Fruit fly (Drosophila melanogaster) whole organism, embryonic: ENCODE results near the gene Pif1B.

Source experiments
- Atf-2 ChIP-seq: fragments of 200-800 bp; sonication (Bioruptor generic); optimal IDR thresholded peaks from 2 replicates; lab custom pipeline; 2016; ENCODE audit warnings: missing biosample characterization, missing genetic modification characterization
- B-H1 ChIP-seq: fragments of 200-800 bp; sonication (Bioruptor generic); IDR thresholded peaks from 3 replicates; pipeline ENCODE4 v1.3.6; 2022; ENCODE audit warnings: missing biosample characterization, missing genetic modification characterization
- CG10147 ChIP-seq: fragments of 200-800 bp; sonication (Bioruptor generic); optimal IDR thresholded peaks from 2 replicates; lab custom pipeline; 2019; ENCODE audit warnings: missing biosample characterization, mild to moderate bottlenecking, missing genetic modification characterization, moderate library complexity
- CG10366 ChIP-seq: fragments of 200-800 bp; sonication (Bioruptor generic); IDR thresholded peaks from 2 replicates; pipeline ENCODE4 v1.3.6; 2022; ENCODE audit warnings: missing biosample characterization, missing genetic modification characterization
- CG10565 ChIP-seq: fragments of 200-800 bp; sonication (Bioruptor generic); optimal IDR thresholded peaks from 3 replicates; lab custom pipeline; 2016; ENCODE audit warnings: missing biosample characterization, mild to moderate bottlenecking, missing genetic modification characterization
- CG10979 ChIP-seq: fragments of 200-800 bp; sonication (Bioruptor generic); optimal IDR thresholded peaks from 2 replicates; lab custom pipeline; 2018; ENCODE audit warnings: missing biosample characterization, mild to moderate bottlenecking, missing genetic modification characterization, moderate library complexity
- CG12659 ChIP-seq: fragments of 200-800 bp; sonication (Bioruptor generic); optimal IDR thresholded peaks from 3 replicates; lab custom pipeline; 2017; ENCODE audit warnings: mild to moderate bottlenecking, missing biosample characterization, missing genetic modification reagents, missing genetic modification characterization
- CG13123 ChIP-seq: fragments of 200-800 bp; sonication (Bioruptor generic); optimal IDR thresholded peaks from 2 replicates; lab custom pipeline; 2016; ENCODE audit warnings: missing biosample characterization, missing genetic modification characterization
- CG16815 ChIP-seq: fragments of 200-800 bp; sonication (Bioruptor generic); optimal IDR thresholded peaks from 3 replicates; lab custom pipeline; 2017; ENCODE audit warnings: missing biosample characterization, mild to moderate bottlenecking, missing genetic modification characterization
- CG1792 ChIP-seq: fragments of 200-800 bp; sonication (Bioruptor generic); optimal IDR thresholded peaks from 2 replicates; lab custom pipeline; 2016; ENCODE audit warnings: missing biosample characterization, missing genetic modification characterization
- CG18262 ChIP-seq: fragments of 200-800 bp; optimal IDR thresholded peaks from 3 replicates; lab custom pipeline; 2019; ENCODE audit warnings: missing biosample characterization, mild to moderate bottlenecking, missing genetic modification characterization, moderate library complexity
- CG32767 ChIP-seq: fragments of 200-800 bp; sonication (Bioruptor generic); IDR thresholded peaks from 2 replicates; pipeline ENCODE4 v1.3.6; 2022; ENCODE audit warnings: missing biosample characterization, missing genetic modification characterization
- CG4282 ChIP-seq: fragments of 200-800 bp; sonication (Bioruptor generic); optimal IDR thresholded peaks from 2 replicates; lab custom pipeline; 2016; ENCODE audit warnings: missing biosample characterization, missing genetic modification characterization
- CG4404 ChIP-seq: fragments of 200-800 bp; sonication (Bioruptor generic); IDR thresholded peaks from 2 replicates; pipeline ENCODE4 v1.3.6; 2022; ENCODE audit warnings: missing biosample characterization, missing genetic modification characterization
- CG8388 ChIP-seq: fragments of 200-800 bp; sonication (Bioruptor generic); optimal IDR thresholded peaks from 2 replicates; lab custom pipeline; 2019; ENCODE audit warnings: missing biosample characterization, mild to moderate bottlenecking, missing genetic modification characterization, moderate library complexity
- CG9437 ChIP-seq: fragments of 200-800 bp; sonication (Bioruptor generic); optimal IDR thresholded peaks from 2 replicates; lab custom pipeline; 2018; ENCODE audit warnings: missing biosample characterization, mild to moderate bottlenecking, missing genetic modification characterization
- CkIIα-i1 ChIP-seq: fragments of 200-800 bp; sonication (Bioruptor generic); IDR thresholded peaks from 2 replicates; pipeline ENCODE4 v1.3.6; 2022; ENCODE audit warnings: missing biosample characterization, missing genetic modification characterization
- D19B ChIP-seq: fragments of 200-800 bp; sonication (Bioruptor generic); optimal IDR thresholded peaks from 2 replicates; lab custom pipeline; 2017; ENCODE audit warnings: missing biosample characterization, mild to moderate bottlenecking, missing genetic modification characterization
- Dek ChIP-seq: fragments of 200-800 bp; sonication (Bioruptor generic); optimal IDR thresholded peaks from 3 replicates; lab custom pipeline; 2019; ENCODE audit warnings: missing biosample characterization, mild to moderate bottlenecking, missing genetic modification characterization, moderate library complexity
- Doc2 ChIP-seq: fragments of 200-800 bp; sonication (Bioruptor generic); IDR thresholded peaks from 2 replicates; pipeline ENCODE4 v1.3.6; 2022; ENCODE audit warnings: missing biosample characterization, missing genetic modification characterization
- Dref ChIP-seq: fragments of 200-800 bp; sonication (Bioruptor generic); IDR thresholded peaks from 2 replicates; pipeline ENCODE4 v1.3.6; 2022; ENCODE audit warnings: missing biosample characterization, missing genetic modification characterization
- ERR ChIP-seq: fragments of 200-800 bp; sonication (Bioruptor generic); optimal IDR thresholded peaks from 2 replicates; lab custom pipeline; 2016; ENCODE audit warnings: missing biosample characterization, missing genetic modification characterization
- Fer3 ChIP-seq: fragments of 200-800 bp; sonication (Bioruptor generic); optimal IDR thresholded peaks from 2 replicates; lab custom pipeline; 2018; ENCODE audit warnings: missing biosample characterization, mild to moderate bottlenecking, missing genetic modification characterization, moderate library complexity
- GATAe ChIP-seq: fragments of 200-800 bp; sonication (Bioruptor generic); conservative IDR thresholded peaks from 2 replicates; pipeline ENCODE4 v1.3.6; 2022; ENCODE audit warnings: missing biosample characterization, missing genetic modification characterization
- Lpt ChIP-seq: fragments of >200 bp; optimal IDR thresholded peaks from 2 replicates; lab custom pipeline; 2018; ENCODE audit warnings: missing biosample characterization, missing genetic modification characterization
- Oaz ChIP-seq: fragments of 200-800 bp; sonication (Bioruptor generic); IDR thresholded peaks from 2 replicates; pipeline ENCODE4 v1.3.6; 2022; ENCODE audit warnings: missing biosample characterization, missing genetic modification characterization
- Taf1 ChIP-seq: fragments of 200-800 bp; sonication (Bioruptor generic); IDR thresholded peaks from 2 replicates; pipeline ENCODE4 v1.3.6; 2022; ENCODE audit warnings: missing biosample characterization, missing genetic modification characterization
- aop ChIP-seq: fragments of 200-800 bp; sonication (Bioruptor generic); IDR thresholded peaks from 2 replicates; pipeline ENCODE4 v1.3.6; 2022; ENCODE audit warnings: missing biosample characterization, missing genetic modification characterization
- ara ChIP-seq: fragments of 200-800 bp; sonication (Bioruptor generic); IDR thresholded peaks from 2 replicates; pipeline ENCODE4 v1.3.6; 2022; ENCODE audit warnings: missing biosample characterization, missing genetic modification characterization
- ato ChIP-seq: fragments of 200-800 bp; sonication (Bioruptor generic); IDR thresholded peaks from 2 replicates; pipeline ENCODE4 v1.3.6; 2022; ENCODE audit warnings: missing biosample characterization, missing genetic modification characterization; ENCODE audit not compliant: partially characterized antibody
- caup ChIP-seq: fragments of 200-800 bp; sonication (Bioruptor generic); optimal IDR thresholded peaks from 3 replicates; lab custom pipeline; 2017; ENCODE audit warnings: missing biosample characterization, mild to moderate bottlenecking, missing genetic modification characterization, moderate library complexity; ENCODE audit not compliant: severe bottlenecking
- crol ChIP-seq: fragments of 200-800 bp; sonication (Bioruptor generic); IDR thresholded peaks from 2 replicates; pipeline ENCODE4 v1.3.6; 2022; ENCODE audit warnings: missing biosample characterization, missing genetic modification characterization
- disco-r ChIP-seq: fragments of 200-800 bp; sonication (Bioruptor generic); optimal IDR thresholded peaks from 2 replicates; lab custom pipeline; 2016; ENCODE audit warnings: missing biosample characterization, missing genetic modification characterization
- fd3F ChIP-seq: fragments of 200-800 bp; sonication (Bioruptor generic); optimal IDR thresholded peaks from 2 replicates; lab custom pipeline; 2018; ENCODE audit warnings: missing biosample characterization, mild to moderate bottlenecking, missing genetic modification characterization, moderate library complexity
- gem ChIP-seq: fragments of 200-800 bp; sonication (Bioruptor generic); optimal IDR thresholded peaks from 2 replicates; lab custom pipeline; 2019; ENCODE audit warnings: missing biosample characterization, mild to moderate bottlenecking, missing genetic modification characterization, moderate library complexity
- hkb ChIP-seq, 2 experiments: fragments of 200-800 bp in 1 of 2; fragments of >200 bp in 1 of 2; sonication (Bioruptor generic) in 1 of 2; IDR thresholded peaks in 1 of 2; optimal IDR thresholded peaks in 1 of 2; 2 replicates each; pipeline versions ENCODE4 v1.3.6 to Lab custom; 2017 to 2022; ENCODE audit warnings: missing biosample characterization in 1 of 2, missing genetic modification characterization in 1 of 2
- hth ChIP-seq: fragments of >200 bp; optimal IDR thresholded peaks from 2 replicates; lab custom pipeline; 2017; ENCODE audit warnings: inconsistent platforms
- jigr1 ChIP-seq: fragments of 200-800 bp; sonication (Bioruptor generic); IDR thresholded peaks from 3 replicates; pipeline ENCODE4 v1.3.6; 2022; ENCODE audit warnings: missing biosample characterization, missing genetic modification characterization
- ken ChIP-seq: fragments of 200-800 bp; sonication (Bioruptor generic); IDR thresholded peaks from 3 replicates; pipeline ENCODE4 v1.3.6; 2022; ENCODE audit warnings: missing biosample characterization, missing genetic modification characterization
- pum ChIP-seq: fragments of 200-800 bp; sonication (Bioruptor generic); optimal IDR thresholded peaks from 2 replicates; lab custom pipeline; 2016; ENCODE audit warnings: missing biosample characterization, missing genetic modification characterization
- salm ChIP-seq: fragments of 200-800 bp; sonication (Bioruptor generic); optimal IDR thresholded peaks from 2 replicates; lab custom pipeline; 2018; ENCODE audit warnings: missing biosample characterization, mild to moderate bottlenecking, missing genetic modification characterization
- schlank ChIP-seq: fragments of 200-800 bp; sonication (Bioruptor generic); optimal IDR thresholded peaks from 2 replicates; lab custom pipeline; 2018; ENCODE audit warnings: missing biosample characterization, mild to moderate bottlenecking, missing genetic modification characterization
- slbo ChIP-seq: fragments of 200-800 bp; sonication (Bioruptor generic); IDR thresholded peaks from 2 replicates; pipeline ENCODE4 v1.3.6; 2022; ENCODE audit warnings: missing biosample characterization, missing genetic modification characterization
- stwl ChIP-seq: fragments of 200-800 bp; sonication (Bioruptor generic); optimal IDR thresholded peaks from 3 replicates; lab custom pipeline; 2018; ENCODE audit warnings: missing biosample characterization, mild to moderate bottlenecking, missing genetic modification characterization, moderate library complexity
- sug ChIP-seq: fragments of 200-800 bp; optimal IDR thresholded peaks from 2 replicates; lab custom pipeline; 2019; ENCODE audit warnings: missing biosample characterization, mild to moderate bottlenecking, missing genetic modification characterization, moderate library complexity
- tap ChIP-seq: fragments of 200-800 bp; optimal IDR thresholded peaks from 3 replicates; lab custom pipeline; 2019; ENCODE audit warnings: missing biosample characterization, mild to moderate bottlenecking, missing genetic modification characterization, moderate library complexity
- vnd ChIP-seq: fragments of 200-800 bp; sonication (Bioruptor generic); IDR thresholded peaks from 3 replicates; pipeline ENCODE4 v1.3.6; 2022; ENCODE audit warnings: missing biosample characterization, missing genetic modification characterization; ENCODE audit not compliant: partially characterized antibody
- wek ChIP-seq: fragments of 200-800 bp; sonication (Bioruptor generic); optimal IDR thresholded peaks from 3 replicates; lab custom pipeline; 2018; ENCODE audit warnings: missing biosample characterization, mild to moderate bottlenecking, missing genetic modification characterization, moderate library complexity
- yki ChIP-seq: fragments of >200 bp; optimal IDR thresholded peaks from 3 replicates; lab custom pipeline; 2018
- zen ChIP-seq: fragments of 200-800 bp; sonication (Bioruptor generic); optimal IDR thresholded peaks from 3 replicates; lab custom pipeline; 2018; ENCODE audit warnings: missing biosample characterization, mild to moderate bottlenecking, missing genetic modification characterization, moderate library complexity
- zfh1 ChIP-seq: fragments of 200-800 bp; sonication (Bioruptor generic); IDR thresholded peaks from 3 replicates; pipeline ENCODE4 v1.3.6; 2022; ENCODE audit warnings: missing biosample characterization, missing genetic modification characterization

The Pif1B gene

dm6 chr3R:8846154-8846648 is 45.2 kb upstream of the Pif1B start (continued):
- TF ChIP-seq fd3F (no peak), schlank (peak; percentile 76), slbo (GFP tag; lab: Robert Waterston, UW) (peak; percentile 46), vnd (GFP tag; lab: Robert Waterston, UW) (no peak), sug (peak; percentile 55), ken (no peak), stwl (tag; lab: Kevin White, UChicago) (no peak), CG16815 (no peak), Oaz (no peak), zfh1 (GFP tag; lab: Robert Waterston, UW) (peak; percentile 55; the same call in 2 of the 3 replicates), ara (GFP tag; lab: Robert Waterston, UW) (peak; percentile 45; the same call in 1 of the 2 replicates), salm (tag; lab: Kevin White, UChicago) (peak; percentile 37), pum (GFP tag; lab: Kevin White, UChicago) (no peak), CG8388 (GFP tag; lab: Kevin White, UChicago) (peak; percentile 15), ERR (GFP tag; lab: Kevin White, UChicago) (no peak), Dek (tag; lab: Kevin White, UChicago) (peak; percentile 19), CG12659 (GFP tag; lab: Kevin White, UChicago) (peak; percentile 53), disco-r (GFP tag; lab: Kevin White, UChicago) (peak; percentile 34), CG32767 (peak; percentile 40; the same call in 1 of the 2 replicates), hth (lab: Kevin White, UChicago) (no peak), crol (peak; percentile 32; the same call in 1 of the 2 replicates), B-H1 (GFP tag; lab: Robert Waterston, UW) (no peak; the same call in 2 of the 3 replicates), CG13123 (GFP tag; lab: Kevin White, UChicago) (no peak), GATAe (no peak), Lpt (GFP tag; lab: Kevin White, UChicago) (no peak), jigr1 (no peak), tap (tag; lab: Kevin White, UChicago) (peak; percentile 51), wek (GFP tag; lab: Kevin White, UChicago) (peak; percentile 83), CG10565 (GFP tag; lab: Kevin White, UChicago) (no peak), zen (peak; percentile 43), aop (GFP tag; lab: Robert Waterston, UW) (0 out of 2 replicates have a peak, but pooled peaks have one; percentile 43), CG10979 (peak; percentile 36), D19B (GFP tag; lab: Kevin White, UChicago) (no peak), Dref (GFP tag; lab: Robert Waterston, UW) (no peak), CG1792 (GFP tag; lab: Kevin White, UChicago) (peak; percentile 24), Doc2 (GFP tag; lab: Robert Waterston, UW) (no peak), CG10366 (GFP tag; lab: Robert Waterston, UW) (no peak), CG10147 (GFP tag; lab: Kevin White, UChicago) (peak; percentile 73), gem (tag; lab: Kevin White, UChicago) (no peak), CG9437 (GFP tag; lab: Kevin White, UChicago) (peak; percentile 50), CkIIα-i1 (GFP tag; lab: Robert Waterston, UW) (no peak; the same call in 1 of the 2 replicates), ato (GFP tag; lab: Robert Waterston, UW) (no peak; the same call in 1 of the 2 replicates), Taf1 (GFP tag; lab: Robert Waterston, UW) (no peak), hkb (optimal IDR thresholded peaks at IDR 0.05; lab: Kevin White, UChicago) (no peak), hkb (GFP tag; IDR thresholded peaks at IDR 0.05; lab: Robert Waterston, UW) (peak; percentile 81), yki (no peak), Atf-2 (GFP tag; lab: Kevin White, UChicago) (no peak), Fer3 (peak; percentile 49), CG4282 (GFP tag; lab: Kevin White, UChicago) (peak; percentile 59), caup (GFP tag; lab: Kevin White, UChicago) (peak; percentile 75), CG4404 (GFP tag; lab: Robert Waterston, UW) (no peak), CG18262 (tag; lab: Kevin White, UChicago) (peak; percentile 40)
